Fruit fly (Drosophila melanogaster) whole organism, prepupa: ENCODE measurements around the gene CG13069.

ENCODE experiments used
- Blimp-1 ChIP-seq: fragments of 200-800 bp; sonication (Bioruptor generic); optimal IDR thresholded peaks from 3 replicates; lab custom pipeline; 2017; ENCODE audit warnings: missing biosample characterization, missing genetic modification characterization, mild to moderate bottlenecking, moderate library complexity, missing genetic modification reagents
- CG16779 ChIP-seq: fragments of 200-800 bp; sonication (Bioruptor generic); optimal IDR thresholded peaks from 3 replicates; lab custom pipeline; 2017; ENCODE audit warnings: missing biosample characterization, mild to moderate bottlenecking, missing genetic modification characterization
- Eip75B ChIP-seq: fragments of 200-800 bp; sonication (Bioruptor generic); optimal IDR thresholded peaks from 3 replicates; lab custom pipeline; 2016; ENCODE audit warnings: missing biosample characterization, missing genetic modification characterization
- Eip93F ChIP-seq: fragments of 200-800 bp; sonication (Bioruptor generic); optimal IDR thresholded peaks from 2 replicates; lab custom pipeline; 2016; ENCODE audit warnings: missing biosample characterization, mild to moderate bottlenecking, missing genetic modification characterization
- OdsH ChIP-seq: fragments of 200-800 bp; sonication (Bioruptor generic); optimal IDR thresholded peaks from 3 replicates; lab custom pipeline; 2016; ENCODE audit warnings: missing biosample characterization, missing genetic modification characterization
- achi ChIP-seq: fragments of 200-800 bp; sonication (Bioruptor generic); optimal IDR thresholded peaks from 3 replicates; lab custom pipeline; 2016; ENCODE audit warnings: missing biosample characterization, missing genetic modification characterization
- fd85E ChIP-seq: fragments of 200-800 bp; sonication (Bioruptor generic); optimal IDR thresholded peaks from 3 replicates; lab custom pipeline; 2016; ENCODE audit warnings: missing biosample characterization, missing genetic modification characterization

- TF ChIP-seq fd85E (GFP tag; lab: Kevin White, UChicago) = no peak
- TF ChIP-seq achi (GFP tag; lab: Kevin White, UChicago) = no peak
- TF ChIP-seq OdsH (GFP tag; lab: Kevin White, UChicago) = no peak
- no peak for TF ChIP-seq CG16779
- TF ChIP-seq Eip93F (GFP tag; lab: Kevin White, UChicago) = no peak
- no peak for TF ChIP-seq Blimp-1
- no peak for TF ChIP-seq Eip75B (GFP tag; lab: Kevin White, UChicago)
Observed at dm6 chr3L:16265000-16265399, at the start of gene CG13069, which contains the start of gene CG13051.
